Fruit fly (Drosophila melanogaster) whole organism, embryonic: ENCODE results near the gene TFAM.

Experiments
- Adf1 ChIP-seq: fragments of 200-800 bp; sonication (Bioruptor generic); IDR thresholded peaks from 2 replicates; pipeline ENCODE4 v1.3.6; 2022; ENCODE audit warnings: missing biosample characterization, missing genetic modification characterization
- Atf-2 ChIP-seq: fragments of 200-800 bp; sonication (Bioruptor generic); optimal IDR thresholded peaks from 2 replicates; lab custom pipeline; 2016; ENCODE audit warnings: missing biosample characterization, missing genetic modification characterization
- B-H2 ChIP-seq: fragments of 200-800 bp; sonication (Bioruptor generic); optimal IDR thresholded peaks from 2 replicates; lab custom pipeline; 2018; ENCODE audit warnings: missing biosample characterization, mild to moderate bottlenecking, missing genetic modification characterization
- CG10366 ChIP-seq: fragments of 200-800 bp; sonication (Bioruptor generic); IDR thresholded peaks from 2 replicates; pipeline ENCODE4 v1.3.6; 2022; ENCODE audit warnings: missing biosample characterization, missing genetic modification characterization
- CG10543 ChIP-seq: fragments of 200-800 bp; sonication (Bioruptor generic); optimal IDR thresholded peaks from 3 replicates; lab custom pipeline; 2017; ENCODE audit warnings: missing biosample characterization, mild to moderate bottlenecking, missing genetic modification characterization, moderate library complexity
- CG11085 ChIP-seq: fragments of 200-800 bp; sonication (Bioruptor generic); IDR thresholded peaks from 2 replicates; pipeline ENCODE4 v1.3.6; 2022; ENCODE audit warnings: missing biosample characterization, missing genetic modification characterization
- CG14667 ChIP-seq: fragments of 200-800 bp; sonication (Bioruptor generic); IDR thresholded peaks from 2 replicates; pipeline ENCODE4 v1.3.6; 2022; ENCODE audit warnings: missing biosample characterization, missing genetic modification characterization
- CG15514 ChIP-seq: fragments of 200-800 bp; sonication (Bioruptor generic); optimal IDR thresholded peaks from 3 replicates; lab custom pipeline; 2017; ENCODE audit warnings: missing biosample characterization, missing genetic modification characterization, mild to moderate bottlenecking, moderate library complexity, missing genetic modification reagents
- CG17361 ChIP-seq: fragments of 200-800 bp; sonication (Bioruptor generic); IDR thresholded peaks from 3 replicates; pipeline ENCODE4 v1.3.6; 2022; ENCODE audit warnings: missing biosample characterization, missing genetic modification characterization
- CG17385 ChIP-seq: fragments of 200-800 bp; sonication (Bioruptor generic); optimal IDR thresholded peaks from 3 replicates; lab custom pipeline; 2018; ENCODE audit warnings: missing biosample characterization, mild to moderate bottlenecking, missing genetic modification characterization
- CG18599 ChIP-seq: fragments of 200-800 bp; sonication (Bioruptor generic); optimal IDR thresholded peaks from 3 replicates; lab custom pipeline; 2017; ENCODE audit warnings: missing biosample characterization, missing genetic modification characterization, mild to moderate bottlenecking, moderate library complexity, missing genetic modification reagents
- CG30431 ChIP-seq: fragments of 200-800 bp; sonication (Bioruptor generic); optimal IDR thresholded peaks from 2 replicates; lab custom pipeline; 2017; ENCODE audit warnings: missing biosample characterization, missing genetic modification characterization
- CG31224 ChIP-seq: fragments of 200-800 bp; sonication (Bioruptor generic); IDR thresholded peaks from 2 replicates; pipeline ENCODE4 v1.3.6; 2022; ENCODE audit warnings: missing biosample characterization, missing genetic modification characterization
- CG3281 ChIP-seq: fragments of 200-800 bp; sonication (Bioruptor generic); optimal IDR thresholded peaks from 3 replicates; lab custom pipeline; 2017; ENCODE audit warnings: missing biosample characterization, mild to moderate bottlenecking, missing genetic modification characterization
- CG33213 ChIP-seq: fragments of 200-800 bp; sonication (Bioruptor generic); optimal IDR thresholded peaks from 3 replicates; lab custom pipeline; 2016; ENCODE audit warnings: missing biosample characterization, missing genetic modification characterization
- CG34224 ChIP-seq: fragments of 200-800 bp; sonication (Bioruptor generic); IDR thresholded peaks from 3 replicates; pipeline ENCODE4 v1.3.6; 2022; ENCODE audit warnings: missing biosample characterization, missing genetic modification characterization; ENCODE audit not compliant: partially characterized antibody
- CG3838 ChIP-seq: fragments of 200-800 bp; sonication (Bioruptor generic); optimal IDR thresholded peaks from 3 replicates; lab custom pipeline; 2016; ENCODE audit warnings: missing biosample characterization, missing genetic modification characterization
- CG4707 ChIP-seq: fragments of 200-800 bp; sonication (Bioruptor generic); optimal IDR thresholded peaks from 2 replicates; lab custom pipeline; 2018; ENCODE audit warnings: missing biosample characterization, mild to moderate bottlenecking, missing genetic modification characterization, moderate library complexity
- CG4820 ChIP-seq: fragments of 200-800 bp; sonication (Bioruptor generic); optimal IDR thresholded peaks from 3 replicates; lab custom pipeline; 2016; ENCODE audit warnings: missing biosample characterization, missing genetic modification characterization
- CG5180 ChIP-seq: fragments of 200-800 bp; sonication (Bioruptor generic); optimal IDR thresholded peaks from 3 replicates; lab custom pipeline; 2017; ENCODE audit warnings: missing biosample characterization, missing genetic modification characterization, mild to moderate bottlenecking, moderate library complexity, missing genetic modification reagents
- CG8359 ChIP-seq: fragments of 200-800 bp; sonication (Bioruptor generic); optimal IDR thresholded peaks from 2 replicates; lab custom pipeline; 2017; ENCODE audit warnings: missing biosample characterization, mild to moderate bottlenecking, missing genetic modification characterization, borderline replicate concordance
- CG8924 ChIP-seq: fragments of 200-800 bp; optimal IDR thresholded peaks from 3 replicates; lab custom pipeline; 2019; ENCODE audit warnings: missing biosample characterization, mild to moderate bottlenecking, missing genetic modification characterization, moderate library complexity
- CG9215 ChIP-seq: fragments of 200-800 bp; sonication (Bioruptor generic); IDR thresholded peaks from 2 replicates; pipeline ENCODE4 v1.3.6; 2022; ENCODE audit warnings: missing biosample characterization, missing genetic modification characterization
- CG9437 ChIP-seq: fragments of 200-800 bp; sonication (Bioruptor generic); optimal IDR thresholded peaks from 2 replicates; lab custom pipeline; 2018; ENCODE audit warnings: missing biosample characterization, mild to moderate bottlenecking, missing genetic modification characterization
- Camta ChIP-seq: fragments of 200-800 bp; sonication (Bioruptor generic); optimal IDR thresholded peaks from 2 replicates; lab custom pipeline; 2016; ENCODE audit warnings: missing biosample characterization, missing genetic modification characterization
- Drgx ChIP-seq: fragments of 200-800 bp; sonication (Bioruptor generic); IDR thresholded peaks from 2 replicates; pipeline ENCODE4 v1.3.6; 2022; ENCODE audit warnings: missing biosample characterization, missing genetic modification characterization
- HHEX ChIP-seq: fragments of 200-800 bp; sonication (Bioruptor generic); optimal IDR thresholded peaks from 3 replicates; lab custom pipeline; 2017; ENCODE audit warnings: missing biosample characterization, mild to moderate bottlenecking, missing genetic modification characterization, missing genetic modification reagents
- HLH54F ChIP-seq: fragments of 200-800 bp; sonication (Bioruptor generic); optimal IDR thresholded peaks from 3 replicates; lab custom pipeline; 2016; ENCODE audit warnings: missing biosample characterization, missing genetic modification characterization
- Lhr ChIP-seq: fragments of 200-800 bp; sonication (Bioruptor generic); optimal IDR thresholded peaks from 3 replicates; lab custom pipeline; 2017; ENCODE audit warnings: mild to moderate bottlenecking, missing biosample characterization, missing genetic modification reagents, missing genetic modification characterization
- NC2α ChIP-seq: fragments of 200-800 bp; sonication (Bioruptor generic); optimal IDR thresholded peaks from 2 replicates; lab custom pipeline; 2016; ENCODE audit warnings: missing biosample characterization, missing genetic modification characterization
- NC2β ChIP-seq: fragments of 200-800 bp; sonication (Bioruptor generic); optimal IDR thresholded peaks from 2 replicates; lab custom pipeline; 2016; ENCODE audit warnings: missing biosample characterization, missing genetic modification characterization
- NK7.1 ChIP-seq: fragments of 200-800 bp; sonication (Bioruptor generic); optimal IDR thresholded peaks from 3 replicates; lab custom pipeline; 2016; ENCODE audit warnings: missing biosample characterization, missing genetic modification characterization
- Rx ChIP-seq: fragments of 200-800 bp; sonication (Bioruptor generic); IDR thresholded peaks from 2 replicates; pipeline ENCODE4 v1.3.6; 2022; ENCODE audit warnings: missing biosample characterization, missing genetic modification characterization
- Side ChIP-seq: fragments of 200-800 bp; sonication (Bioruptor generic); optimal IDR thresholded peaks from 2 replicates; lab custom pipeline; 2016; ENCODE audit warnings: missing biosample characterization, missing genetic modification characterization
- Sox102F ChIP-seq: fragments of 200-800 bp; sonication (Bioruptor generic); optimal IDR thresholded peaks from 2 replicates; lab custom pipeline; 2018; ENCODE audit warnings: missing biosample characterization, mild to moderate bottlenecking, missing genetic modification characterization, moderate library complexity
- ato ChIP-seq: fragments of 200-800 bp; sonication (Bioruptor generic); IDR thresholded peaks from 2 replicates; pipeline ENCODE4 v1.3.6; 2022; ENCODE audit warnings: missing biosample characterization, missing genetic modification characterization; ENCODE audit not compliant: partially characterized antibody
- gsb-n ChIP-seq: fragments of 200-800 bp; sonication (Bioruptor generic); optimal IDR thresholded peaks from 3 replicates; lab custom pipeline; 2018; ENCODE audit warnings: missing biosample characterization, mild to moderate bottlenecking, missing genetic modification characterization
- kni ChIP-seq: fragments of 200-800 bp; sonication (Bioruptor generic); optimal IDR thresholded peaks from 3 replicates; lab custom pipeline; 2017; ENCODE audit warnings: mild to moderate bottlenecking, missing biosample characterization, missing genetic modification reagents, missing genetic modification characterization
- nerfin-2 ChIP-seq: fragments of 200-800 bp; sonication (Bioruptor generic); IDR thresholded peaks from 2 replicates; pipeline ENCODE4 v1.3.6; 2022; ENCODE audit warnings: missing biosample characterization, missing genetic modification characterization; ENCODE audit not compliant: partially characterized antibody
- rib ChIP-seq: fragments of 200-800 bp; sonication (Bioruptor generic); IDR thresholded peaks from 2 replicates; pipeline ENCODE4 v1.3.6; 2022; ENCODE audit warnings: missing biosample characterization, missing genetic modification characterization
- ro ChIP-seq: fragments of 200-800 bp; sonication (Bioruptor generic); IDR thresholded peaks from 2 replicates; pipeline ENCODE4 v1.3.6; 2022; ENCODE audit warnings: missing biosample characterization, missing genetic modification characterization
- sr ChIP-seq: fragments of 200-800 bp; sonication (Bioruptor generic); IDR thresholded peaks from 3 replicates; pipeline ENCODE4 v1.3.6; 2022; ENCODE audit warnings: missing biosample characterization, missing genetic modification characterization
- stwl ChIP-seq: fragments of 200-800 bp; sonication (Bioruptor generic); optimal IDR thresholded peaks from 3 replicates; lab custom pipeline; 2018; ENCODE audit warnings: missing biosample characterization, mild to moderate bottlenecking, missing genetic modification characterization, moderate library complexity
- unc-4 ChIP-seq: fragments of 200-800 bp; sonication (Bioruptor generic); IDR thresholded peaks from 2 replicates; pipeline ENCODE4 v1.3.6; 2022; ENCODE audit warnings: missing biosample characterization, missing genetic modification characterization; ENCODE audit not compliant: partially characterized antibody
- zfh1 ChIP-seq: fragments of 200-800 bp; sonication (Bioruptor generic); IDR thresholded peaks from 3 replicates; pipeline ENCODE4 v1.3.6; 2022; ENCODE audit warnings: missing biosample characterization, missing genetic modification characterization

TFAM gene

DNA sequence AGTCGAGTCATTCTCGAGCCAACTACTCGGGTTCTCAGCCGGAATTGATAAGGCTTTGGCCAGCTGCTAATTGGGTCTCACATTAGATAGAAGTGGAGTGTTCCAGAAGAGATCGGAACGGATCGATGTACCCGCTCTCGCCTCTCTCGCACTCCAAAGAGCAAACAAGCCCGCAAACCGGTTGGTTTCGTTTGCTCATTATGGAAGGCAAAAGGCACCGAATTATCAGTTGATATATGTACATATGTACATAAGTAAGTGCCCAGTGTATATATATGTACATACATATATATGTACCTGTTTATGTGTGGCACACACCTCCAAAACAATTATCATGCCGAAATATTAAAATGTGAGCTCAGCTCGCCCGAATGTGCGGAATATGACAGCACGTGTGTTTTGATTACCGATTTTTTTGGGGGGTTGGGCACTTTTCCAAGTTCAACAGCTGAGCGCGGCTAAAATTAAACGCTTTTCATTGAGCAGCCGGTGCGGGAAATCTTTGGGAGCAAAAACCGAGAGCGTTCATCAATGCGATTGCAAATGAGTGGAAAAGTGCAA lies 21.0 kb downstream of the TFAM start (continued):
- TF ChIP-seq CG14667 (GFP tag; lab: Robert Waterston, UW) (no peak), Side (GFP tag; lab: Kevin White, UChicago) (no peak), CG34224 (peak; percentile 61; the same call in 2 of the 3 replicates), CG10543 (peak; percentile 95), CG4707 (GFP tag; lab: Kevin White, UChicago) (peak; percentile 46), CG3281 (no peak), Camta (no peak), CG8359 (GFP tag; lab: Kevin White, UChicago) (peak; percentile 43), CG31224 (no peak), HLH54F (GFP tag; lab: Kevin White, UChicago) (no peak), Drgx (no peak), Rx (GFP tag; lab: Robert Waterston, UW) (no peak), CG17361 (GFP tag; lab: Robert Waterston, UW) (no peak), Atf-2 (GFP tag; lab: Kevin White, UChicago) (no peak), kni (GFP tag; lab: Kevin White, UChicago) (peak; percentile 66), CG5180 (GFP tag; lab: Kevin White, UChicago) (peak; percentile 89), Lhr (GFP tag; lab: Kevin White, UChicago) (no peak), stwl (tag; lab: Kevin White, UChicago) (no peak), zfh1 (GFP tag; lab: Robert Waterston, UW) (no peak), CG11085 (GFP tag; lab: Robert Waterston, UW) (no peak), B-H2 (GFP tag; lab: Kevin White, UChicago) (peak; percentile 75), NC2α (GFP tag; lab: Kevin White, UChicago) (no peak), CG3838 (GFP tag; lab: Kevin White, UChicago) (no peak), rib (GFP tag; lab: Robert Waterston, UW) (peak; percentile 41; the same call in 1 of the 2 replicates), gsb-n (tag; lab: Kevin White, UChicago) (peak; percentile 8), HHEX (GFP tag; lab: Kevin White, UChicago) (peak; percentile 50), CG9437 (GFP tag; lab: Kevin White, UChicago) (no peak), Sox102F (GFP tag; lab: Kevin White, UChicago) (no peak), CG15514 (GFP tag; lab: Kevin White, UChicago) (no peak), CG10366 (GFP tag; lab: Robert Waterston, UW) (no peak), unc-4 (GFP tag; lab: Robert Waterston, UW) (no peak), CG17385 (GFP tag; lab: Kevin White, UChicago) (no peak), sr (GFP tag; lab: Robert Waterston, UW) (no peak), CG30431 (GFP tag; lab: Kevin White, UChicago) (no peak), NK7.1 (GFP tag; lab: Kevin White, UChicago) (no peak), CG18599 (GFP tag; lab: Kevin White, UChicago) (no peak), CG8924 (tag; lab: Kevin White, UChicago) (no peak), Adf1 (no peak), CG33213 (GFP tag; lab: Kevin White, UChicago) (peak; percentile 17), ro (GFP tag; lab: Robert Waterston, UW) (no peak), NC2β (no peak), ato (GFP tag; lab: Robert Waterston, UW) (no peak), CG4820 (GFP tag; lab: Kevin White, UChicago) (no peak), CG9215 (no peak), nerfin-2 (GFP tag; lab: Robert Waterston, UW) (no peak)
